Worm (Caenorhabditis elegans): ENCODE measurements around the gene C31H2.3.

C31H2.3 gene

ce11 chrX:5120196-5120595 is 34.0 kb downstream of the C31H2.3 start:
- no peak for TF ChIP-seq nhr-11 (tag; optimal IDR thresholded peaks at IDR 0.05)
- no peak for TF ChIP-seq fos-1 (tag; optimal IDR thresholded peaks at IDR 0.05)
- no peak for TF ChIP-seq ztf-11 (tag; optimal IDR thresholded peaks at IDR 0.05)
- no peak for TF ChIP-seq ama-1 (optimal IDR thresholded peaks at IDR 0.05)
- TF ChIP-seq crh-2 (tag; optimal IDR thresholded peaks at IDR 0.05) = no peak
- TF ChIP-seq mbf-1 (tag; optimal IDR thresholded peaks at IDR 0.05) = no peak
- TF ChIP-seq alr-1 (tag; optimal IDR thresholded peaks at IDR 0.05) = no peak
- TF ChIP-seq blmp-1 (tag; optimal IDR thresholded peaks at IDR 0.05; ENCODE audit: insufficient read depth) = no peak
- TF ChIP-seq C34F6.9 (tag; optimal IDR thresholded peaks at IDR 0.05) = no peak
- TF ChIP-seq ztf-1 (GFP tag; conservative IDR thresholded peaks at IDR 0.05) = no peak
- no peak for TF ChIP-seq lin-13 (GFP tag; optimal IDR thresholded peaks at IDR 0.05)

DNA sequence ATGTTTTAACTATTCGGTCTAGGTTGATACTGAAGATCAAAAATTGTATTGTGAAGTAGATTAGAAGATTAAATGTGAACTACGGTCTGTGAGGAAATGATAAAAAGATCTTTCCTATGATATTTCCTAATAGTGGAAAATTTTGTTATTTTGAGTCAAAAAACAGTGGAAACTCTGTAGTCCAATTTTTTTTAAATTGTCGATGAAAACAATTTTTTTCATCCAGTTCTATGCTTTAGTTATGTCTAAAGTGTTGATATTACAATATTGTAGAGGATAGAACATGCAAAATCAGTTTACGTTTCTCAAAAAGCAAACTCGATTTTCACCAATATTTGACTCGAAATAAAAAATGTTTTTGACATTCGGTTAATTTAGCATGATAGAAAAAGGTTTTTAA is 34.5 kb downstream of the C31H2.3 start:
- TF ChIP-seq egl-27 (tag; optimal IDR thresholded peaks at IDR 0.05) (no peak), peb-1 (tag; optimal IDR thresholded peaks at IDR 0.05) (no peak), lsy-2 (tag; optimal IDR thresholded peaks at IDR 0.05) (no peak), nhr-77 (tag; optimal IDR thresholded peaks at IDR 0.05) (no peak), unc-62 (GFP tag; optimal IDR thresholded peaks at IDR 0.05) (no peak), aly-2 (tag; optimal IDR thresholded peaks at IDR 0.05) (no peak), mdl-1 (tag; optimal IDR thresholded peaks at IDR 0.05) (no peak), elt-3 (tag; optimal IDR thresholded peaks at IDR 0.05) (no peak), ama-1 (optimal IDR thresholded peaks at IDR 0.05) (no peak), mbf-1 (tag; optimal IDR thresholded peaks at IDR 0.05) (no peak), sma-3 (GFP tag; optimal IDR thresholded peaks at IDR 0.05) (no peak), ceh-16 (tag; optimal IDR thresholded peaks at IDR 0.05) (no peak), ztf-11 (tag; optimal IDR thresholded peaks at IDR 0.05) (no peak), dmd-4 (tag; optimal IDR thresholded peaks at IDR 0.05) (no peak), C34F6.9 (tag; optimal IDR thresholded peaks at IDR 0.05) (no peak), R02D3.7 (tag; optimal IDR thresholded peaks at IDR 0.05) (no peak), lin-11 (tag; optimal IDR thresholded peaks at IDR 0.05) (no peak), nhr-21 (tag; optimal IDR thresholded peaks at IDR 0.05) (no peak)

DNA sequence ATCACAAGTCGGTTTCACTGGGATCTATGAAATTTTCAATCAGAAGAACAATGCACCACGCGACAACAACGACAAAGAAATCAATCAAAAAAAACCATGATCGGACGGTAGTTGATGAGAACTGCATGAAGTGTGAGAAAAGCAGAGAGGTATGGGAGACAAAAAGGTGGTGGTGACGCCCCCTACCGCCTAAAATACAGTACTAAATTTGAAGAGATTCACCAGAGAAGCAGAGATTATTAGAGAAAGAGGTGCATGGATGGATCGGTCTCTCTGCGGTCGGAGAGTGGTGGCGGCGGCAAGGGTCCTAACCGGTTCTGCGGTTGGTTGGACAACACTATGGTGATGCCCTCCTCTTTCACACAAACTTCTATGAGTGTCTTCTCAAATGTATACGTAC is 34.9 kb downstream of the C31H2.3 start:
- TF ChIP-seq ceh-82 (tag; optimal IDR thresholded peaks at IDR 0.05) = no peak
- TF ChIP-seq zag-1 (tag; optimal IDR thresholded peaks at IDR 0.05) = no peak
- no peak for TF ChIP-seq R02D3.7 (tag; optimal IDR thresholded peaks at IDR 0.05)
- no peak for TF ChIP-seq snpc-4 (tag; optimal IDR thresholded peaks at IDR 0.05)
- TF ChIP-seq nhr-23 (tag; optimal IDR thresholded peaks at IDR 0.05) = no peak
- no peak for TF ChIP-seq dmd-4 (tag; optimal IDR thresholded peaks at IDR 0.05)
- no peak for TF ChIP-seq ceh-16 (tag; optimal IDR thresholded peaks at IDR 0.05)
- TF ChIP-seq ztf-1 (GFP tag; conservative IDR thresholded peaks at IDR 0.05) = no peak
- TF ChIP-seq lin-39 (tag; optimal IDR thresholded peaks at IDR 0.05) = peak; percentile 66
- peak in 1 of 2 experiments; percentile 50 for TF ChIP-seq mdl-1 (tag; optimal IDR thresholded peaks at IDR 0.05)
- peak; percentile 71 for TF ChIP-seq sma-9 (GFP tag; optimal IDR thresholded peaks at IDR 0.05)
- no peak for TF ChIP-seq sma-9 (tag; optimal IDR thresholded peaks at IDR 0.05)
- no peak for TF ChIP-seq nhr-77 (tag; optimal IDR thresholded peaks at IDR 0.05)
- peak; percentile 40 for TF ChIP-seq gmeb-1 (tag; optimal IDR thresholded peaks at IDR 0.05)
- peak; percentile 17 for TF ChIP-seq ztf-4 (tag; optimal IDR thresholded peaks at IDR 0.05)
- no peak for TF ChIP-seq lin-11 (tag; optimal IDR thresholded peaks at IDR 0.05)
- TF ChIP-seq mbf-1 (tag; optimal IDR thresholded peaks at IDR 0.05) = no peak
- TF ChIP-seq aly-2 (tag; optimal IDR thresholded peaks at IDR 0.05) = no peak
- TF ChIP-seq lsy-2 (tag; optimal IDR thresholded peaks at IDR 0.05) = peak in 1 of 2 experiments; percentile 32
- TF ChIP-seq skn-1 (tag; optimal IDR thresholded peaks at IDR 0.05) = no peak
- peak; percentile 72 for TF ChIP-seq blmp-1 (tag; optimal IDR thresholded peaks at IDR 0.05; ENCODE audit: insufficient read depth)
- TF ChIP-seq ztf-11 (tag; optimal IDR thresholded peaks at IDR 0.05) = no peak
- TF ChIP-seq ZK546.5 (tag; optimal IDR thresholded peaks at IDR 0.05) = no peak
- TF ChIP-seq lin-13 (GFP tag; optimal IDR thresholded peaks at IDR 0.05) = peak; percentile 14
- TF ChIP-seq crh-2 (tag; optimal IDR thresholded peaks at IDR 0.05) = peak; percentile 43
- TF ChIP-seq F13H6.1 (tag; optimal IDR thresholded peaks at IDR 0.05) = peak; percentile 77
- TF ChIP-seq nhr-11 (tag; optimal IDR thresholded peaks at IDR 0.05) = no peak
- TF ChIP-seq nhr-237 (tag; optimal IDR thresholded peaks at IDR 0.05) = no peak
- TF ChIP-seq nhr-25 (tag; optimal IDR thresholded peaks at IDR 0.05) = peak; percentile 83
- TF ChIP-seq sem-4 (tag; optimal IDR thresholded peaks at IDR 0.05) = peak; percentile 69
- no peak for TF ChIP-seq mab-5 (tag; optimal IDR thresholded peaks at IDR 0.05)
- TF ChIP-seq sma-3 (GFP tag; optimal IDR thresholded peaks at IDR 0.05) = peak; percentile 81
- no peak for TF ChIP-seq unc-55 (GFP tag; optimal IDR thresholded peaks at IDR 0.05)
- TF ChIP-seq nhr-6 (tag; optimal IDR thresholded peaks at IDR 0.05) = no peak
- no peak for TF ChIP-seq elt-1 (tag; optimal IDR thresholded peaks at IDR 0.05)
- TF ChIP-seq unc-62 (GFP tag; optimal IDR thresholded peaks at IDR 0.05) = no peak
- TF ChIP-seq Y55F3AM.14 (GFP tag; optimal IDR thresholded peaks at IDR 0.05) = peak; percentile 59
- TF ChIP-seq egl-27 (tag; optimal IDR thresholded peaks at IDR 0.05) = no peak
- TF ChIP-seq peb-1 (tag; optimal IDR thresholded peaks at IDR 0.05) = no peak
- peak; percentile 76 for TF ChIP-seq nhr-21 (tag; optimal IDR thresholded peaks at IDR 0.05)
- no peak for TF ChIP-seq nhr-10 (tag; optimal IDR thresholded peaks at IDR 0.05)
- TF ChIP-seq ama-1 (optimal IDR thresholded peaks at IDR 0.05) = no peak
- TF ChIP-seq unc-39 (tag; optimal IDR thresholded peaks at IDR 0.05) = no peak
- TF ChIP-seq elt-3 (tag; optimal IDR thresholded peaks at IDR 0.05) = no peak
- no peak for TF ChIP-seq nhr-12 (tag; optimal IDR thresholded peaks at IDR 0.05)
- TF ChIP-seq fos-1 (tag; optimal IDR thresholded peaks at IDR 0.05) = peak; percentile 55

Data from whole organism, L2 larva.